Worm (Caenorhabditis elegans): ENCODE data around the gene aat-7.

Gene aat-7

DNA sequence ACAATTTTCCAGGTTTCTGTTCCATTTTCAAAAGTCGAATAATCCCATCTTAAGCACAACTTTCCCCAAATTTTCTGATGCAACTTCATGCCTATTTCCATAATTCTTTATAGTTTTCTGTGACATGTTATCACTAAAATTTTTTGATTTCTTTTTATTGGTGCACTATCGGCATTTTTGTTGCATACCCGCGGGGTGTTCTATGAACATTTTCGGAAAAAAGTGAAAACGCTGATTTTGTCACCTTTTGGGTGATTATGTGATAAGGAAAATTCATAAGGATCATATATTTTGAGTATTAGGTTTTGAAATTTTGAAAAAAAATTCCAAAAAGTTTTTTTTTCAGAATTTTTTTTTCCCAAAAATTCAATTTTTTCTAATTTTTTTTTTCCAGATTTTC lies at the start of gene aat-7:
TSS of gene aat-7 (plus strand) at position 393 of the 400 bp plus-strand sequence.
- TF ChIP-seq ztf-16 (tag; optimal IDR thresholded peaks at IDR 0.05), result no peak
- TF ChIP-seq unc-3 (GFP tag; conservative IDR thresholded peaks at IDR 0.05), result no peak
- TF ChIP-seq unc-3 (tag; optimal IDR thresholded peaks at IDR 0.05), result no peak
- TF ChIP-seq dmd-4 (tag; optimal IDR thresholded peaks at IDR 0.05; ENCODE audit: borderline replicate concordance), result no peak
- no peak for TF ChIP-seq ceh-22 (tag; optimal IDR thresholded peaks at IDR 0.05)
- no peak for TF ChIP-seq fkh-10 (GFP tag; optimal IDR thresholded peaks at IDR 0.05)
- no peak for TF ChIP-seq ceh-2 (tag; optimal IDR thresholded peaks at IDR 0.05)
- no peak for TF ChIP-seq nhr-232 (tag; optimal IDR thresholded peaks at IDR 0.05)

DNA sequence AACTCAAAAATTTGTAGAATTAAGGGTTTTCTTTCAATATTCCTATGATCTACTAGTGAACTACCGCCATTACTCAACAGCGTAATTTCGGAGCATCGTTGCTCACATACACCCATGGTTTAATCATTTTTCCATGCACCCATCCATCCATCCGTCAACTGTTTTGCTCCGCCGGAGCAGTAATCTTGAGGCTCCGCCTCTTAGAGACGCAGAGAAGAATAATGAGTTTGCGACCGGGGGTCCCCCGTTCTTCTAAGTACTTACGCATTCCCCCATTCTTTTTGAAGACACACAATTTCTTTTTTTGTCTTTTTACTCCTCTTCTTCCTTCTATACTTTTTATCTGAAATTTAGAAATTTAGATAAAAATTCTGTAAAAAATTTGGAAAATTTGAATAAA lies 48.5 kb upstream of the aat-7 start:
- TF ChIP-seq ceh-14 (tag; optimal IDR thresholded peaks at IDR 0.05), result peak; percentile 38
- TF ChIP-seq hlh-15 (tag; optimal IDR thresholded peaks at IDR 0.05), result no peak

DNA sequence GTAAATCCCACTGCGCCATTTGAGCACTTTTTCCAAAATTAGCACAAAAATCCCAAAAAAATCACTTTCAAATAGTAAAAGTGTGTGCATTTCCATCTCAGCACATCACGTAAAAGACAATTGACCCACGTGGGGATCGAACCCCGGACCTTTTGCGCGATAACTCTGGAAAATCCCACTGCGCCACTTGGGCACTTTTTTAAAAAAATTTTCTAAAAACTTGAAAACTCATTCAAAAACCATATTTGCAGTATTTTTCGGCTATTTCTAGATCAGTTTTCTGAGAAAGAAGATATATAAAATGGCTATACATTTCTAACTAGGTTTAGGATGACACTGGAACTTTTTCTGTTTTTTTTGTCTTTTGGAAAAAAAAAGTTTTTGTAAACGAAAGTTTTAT lies 46.6 kb upstream of the aat-7 start:
- TF ChIP-seq hlh-13 (GFP tag; optimal IDR thresholded peaks at IDR 0.05) (no peak), unc-3 (GFP tag; conservative IDR thresholded peaks at IDR 0.05) (no peak), unc-3 (tag; optimal IDR thresholded peaks at IDR 0.05) (no peak), ceh-14 (tag; optimal IDR thresholded peaks at IDR 0.05) (no peak), dve-1 (tag; optimal IDR thresholded peaks at IDR 0.05) (no peak), ztf-16 (tag; optimal IDR thresholded peaks at IDR 0.05) (no peak), ceh-19 (GFP tag; optimal IDR thresholded peaks at IDR 0.05) (no peak), ceh-18 (tag; optimal IDR thresholded peaks at IDR 0.05) (no peak), pha-2 (tag; optimal IDR thresholded peaks at IDR 0.05) (no peak), ceh-30 (tag; optimal IDR thresholded peaks at IDR 0.05) (no peak)

DNA sequence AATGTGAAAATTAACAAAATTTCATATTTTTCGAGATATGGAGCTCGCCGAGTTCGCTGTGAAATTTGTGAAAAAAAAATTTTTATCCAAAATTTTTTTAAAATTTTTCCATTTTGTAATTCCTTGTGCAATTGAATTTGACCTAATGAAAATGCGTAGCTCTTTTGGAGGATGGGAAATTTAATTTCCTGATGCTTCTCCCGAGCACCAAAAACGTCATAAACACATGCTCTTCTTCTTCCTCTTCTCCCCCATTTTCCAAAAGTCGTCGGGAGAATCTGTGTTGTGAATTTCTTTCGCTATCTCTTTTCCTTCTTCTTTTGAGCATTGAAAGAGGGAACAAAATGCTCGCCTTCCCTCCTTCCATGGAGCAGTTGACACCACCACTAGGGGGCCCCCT lies 45.3 kb upstream of the aat-7 start:
- TF ChIP-seq ttx-3 (tag; optimal IDR thresholded peaks at IDR 0.05), result no peak
- TF ChIP-seq ztf-16 (tag; optimal IDR thresholded peaks at IDR 0.05), result no peak
- no peak for TF ChIP-seq odd-2 (tag; optimal IDR thresholded peaks at IDR 0.05)
- no peak for TF ChIP-seq elt-4 (tag; optimal IDR thresholded peaks at IDR 0.05)
- no peak for TF ChIP-seq sdc-2 (tag; optimal IDR thresholded peaks at IDR 0.05)
- peak; percentile 28 for TF ChIP-seq ceh-31 (tag; optimal IDR thresholded peaks at IDR 0.05)
- TF ChIP-seq C08G9.2 (tag; optimal IDR thresholded peaks at IDR 0.05), result no peak
- TF ChIP-seq hlh-8 (tag; optimal IDR thresholded peaks at IDR 0.05), result no peak
- TF ChIP-seq tbx-7 (tag; optimal IDR thresholded peaks at IDR 0.05), result no peak
- TF ChIP-seq ahr-1 (tag; optimal IDR thresholded peaks at IDR 0.05), result no peak
- no peak for TF ChIP-seq unc-86 (tag; optimal IDR thresholded peaks at IDR 0.05)
- TF ChIP-seq nfya-1 (tag; optimal IDR thresholded peaks at IDR 0.05), result no peak
- no peak for TF ChIP-seq ref-2 (tag; optimal IDR thresholded peaks at IDR 0.05)
- TF ChIP-seq nhr-232 (tag; optimal IDR thresholded peaks at IDR 0.05), result no peak
- no peak for TF ChIP-seq rnt-1 (tag; optimal IDR thresholded peaks at IDR 0.05)
- TF ChIP-seq ceh-48 (tag; optimal IDR thresholded peaks at IDR 0.05), result peak; percentile 90
- TF ChIP-seq F13H6.1 (tag; optimal IDR thresholded peaks at IDR 0.05), result no peak
- TF ChIP-seq ceh-9 (tag; optimal IDR thresholded peaks at IDR 0.05), result no peak
- no peak for TF ChIP-seq ceh-45 (GFP tag; IDR thresholded peaks at IDR 0.05)
- TF ChIP-seq unc-42 (tag; optimal IDR thresholded peaks at IDR 0.05), result peak; percentile 99
- no peak for TF ChIP-seq K09A11.1 (tag; optimal IDR thresholded peaks at IDR 0.05; ENCODE audit: insufficient read depth)
- TF ChIP-seq nhr-11 (tag; optimal IDR thresholded peaks at IDR 0.05), result no peak

DNA sequence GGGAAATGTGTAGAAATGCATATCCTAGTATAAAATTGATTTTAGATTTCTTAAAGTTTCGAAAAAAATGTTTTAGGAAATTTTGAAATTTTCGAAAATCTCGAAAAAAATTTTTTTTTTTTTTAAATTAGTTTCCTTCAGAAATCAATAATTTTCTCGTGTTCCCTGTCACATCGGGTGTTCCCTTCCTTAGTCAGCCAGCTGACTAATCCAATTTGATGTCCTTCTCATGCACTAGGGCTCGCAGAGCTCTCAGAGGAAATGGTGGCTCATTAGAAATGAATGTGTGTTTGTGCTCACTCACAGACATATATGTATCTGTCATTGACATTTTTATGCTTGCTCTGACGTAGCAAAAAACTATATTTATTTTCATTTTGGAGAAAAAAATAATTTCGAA lies 42.9 kb upstream of the aat-7 start:
- no peak for TF ChIP-seq pros-1 (tag; optimal IDR thresholded peaks at IDR 0.05)
- TF ChIP-seq ceh-48 (tag; optimal IDR thresholded peaks at IDR 0.05), result peak; percentile 43
- no peak for TF ChIP-seq lin-11 (tag; optimal IDR thresholded peaks at IDR 0.05)
- peak; percentile 78 for TF ChIP-seq unc-42 (tag; optimal IDR thresholded peaks at IDR 0.05)
- no peak for TF ChIP-seq ttx-3 (tag; optimal IDR thresholded peaks at IDR 0.05)
